Worm (Caenorhabditis elegans) whole organism, young adult: ENCODE data around the gene C14C10.1.

Experiments used
- C06A6.2 ChIP-seq: fragments of 200-800 bp; sonication (Bioruptor generic); conservative IDR thresholded peaks from 2 replicates; pipeline ENCODE4 v1.3.6; 2022; ENCODE audit warnings: missing genetic modification characterization, missing compliant biosample characterization
- F10E7.11 ChIP-seq: sonication (generic microtip); optimal IDR thresholded peaks from 2 replicates; lab custom pipeline; 2017; ENCODE audit warnings: mild to moderate bottlenecking, missing genetic modification characterization, moderate library complexity, missing compliant biosample characterization
- F57A8.1 ChIP-seq: fragments of 200-800 bp; sonication (Bioruptor generic); optimal IDR thresholded peaks from 2 replicates; lab custom pipeline; 2018; ENCODE audit warnings: mild to moderate bottlenecking, missing genetic modification characterization, moderate library complexity, missing compliant biosample characterization
- F57C9.4 ChIP-seq: sonication (generic microtip); optimal IDR thresholded peaks from 2 replicates; lab custom pipeline; 2017; ENCODE audit warnings: mild to moderate bottlenecking, missing genetic modification characterization, missing compliant biosample characterization
- Y56A3A.18 ChIP-seq: fragments of 200-800 bp; sonication (Bioruptor generic); IDR thresholded peaks from 2 replicates; pipeline ENCODE4 v1.3.6; 2022; ENCODE audit warnings: missing genetic modification reagents, missing genetic modification characterization, missing compliant biosample characterization
- Y67H2A.10 ChIP-seq: fragments of 200-800 bp; sonication (Bioruptor generic); conservative IDR thresholded peaks from 2 replicates; pipeline ENCODE4 v1.3.6; 2022; ENCODE audit warnings: missing genetic modification reagents, missing genetic modification characterization, missing compliant biosample characterization
- Y79H2A.3 ChIP-seq: fragments of 200-800 bp; sonication (Bioruptor generic); conservative IDR thresholded peaks from 2 replicates; pipeline ENCODE4 v1.3.6; 2022; ENCODE audit warnings: missing genetic modification reagents, missing genetic modification characterization, missing compliant biosample characterization
- ama-1 ChIP-seq, 3 experiments: fragments of 150-350 bp in 1 of 3; sonication (generic microtip) in 2 of 3; optimal IDR thresholded peaks; 2 replicates each; lab custom pipeline; 2014 to 2018; ENCODE audit warnings: missing biosample characterization in 2 of 3, missing genetic modification characterization in 2 of 3, missing genetic modification reagents in 2 of 3
- atf-7 ChIP-seq: sonication (generic microtip); optimal IDR thresholded peaks from 2 replicates; lab custom pipeline; 2017; ENCODE audit warnings: mild to moderate bottlenecking, missing genetic modification characterization, missing compliant biosample characterization
- bed-1 ChIP-seq: fragments of 200-800 bp; sonication (Bioruptor generic); IDR thresholded peaks from 2 replicates; pipeline ENCODE4 v1.3.6; 2022; ENCODE audit warnings: missing genetic modification reagents, missing genetic modification characterization, missing compliant biosample characterization
- bed-2 ChIP-seq: fragments of 200-800 bp; sonication (Bioruptor generic); IDR thresholded peaks from 2 replicates; pipeline ENCODE4 v1.3.6; 2022; ENCODE audit warnings: missing genetic modification reagents, missing genetic modification characterization, missing compliant biosample characterization
- ccch-3 ChIP-seq: fragments of 200-800 bp; sonication (Bioruptor generic); optimal IDR thresholded peaks from 2 replicates; lab custom pipeline; 2018; ENCODE audit warnings: mild to moderate bottlenecking, missing genetic modification characterization, missing compliant biosample characterization
- ceh-40 ChIP-seq: fragments of 200-800 bp; sonication (Bioruptor generic); IDR thresholded peaks from 2 replicates; pipeline ENCODE4 v1.3.6; 2022; ENCODE audit warnings: missing genetic modification characterization, missing compliant biosample characterization
- ceh-91 ChIP-seq: fragments of 200-800 bp; sonication (Bioruptor generic); IDR thresholded peaks from 2 replicates; pipeline ENCODE4 v1.3.6; 2022; ENCODE audit warnings: missing genetic modification reagents, missing genetic modification characterization, missing compliant biosample characterization
- chd-7 ChIP-seq: sonication (generic microtip); optimal IDR thresholded peaks from 2 replicates; lab custom pipeline; 2016; ENCODE audit warnings: mild to moderate bottlenecking, missing genetic modification characterization, moderate library complexity, missing compliant biosample characterization
- dpff-1 ChIP-seq: sonication (generic microtip); optimal IDR thresholded peaks from 2 replicates; lab custom pipeline; 2017; ENCODE audit warnings: mild to moderate bottlenecking, missing genetic modification characterization, missing compliant biosample characterization
- efl-1 ChIP-seq: fragments of 150-350 bp; optimal IDR thresholded peaks from 2 replicates; lab custom pipeline; 2014; ENCODE audit warnings: missing biosample characterization, missing genetic modification reagents, missing genetic modification characterization
- egl-44 ChIP-seq: fragments of 200-800 bp; sonication (Bioruptor generic); IDR thresholded peaks from 2 replicates; pipeline ENCODE4 v1.3.6; 2022; ENCODE audit warnings: missing genetic modification reagents, missing genetic modification characterization, missing compliant biosample characterization
- egrh-3 ChIP-seq: fragments of 200-800 bp; sonication (Bioruptor generic); IDR thresholded peaks from 2 replicates; pipeline ENCODE4 v1.3.6; 2022; ENCODE audit warnings: missing genetic modification reagents, missing genetic modification characterization, missing compliant biosample characterization
- ets-4 ChIP-seq: fragments of 200-800 bp; sonication (Bioruptor generic); optimal IDR thresholded peaks from 2 replicates; lab custom pipeline; 2018; ENCODE audit warnings: mild to moderate bottlenecking, missing genetic modification characterization, missing compliant biosample characterization
- him-1 ChIP-seq: sonication (generic microtip); optimal IDR thresholded peaks from 2 replicates; lab custom pipeline; 2016; ENCODE audit warnings: missing genotype, missing genetic modification reagents, missing genetic modification characterization, missing compliant biosample characterization
- lin-26 ChIP-seq: fragments of 200-800 bp; sonication (Bioruptor generic); IDR thresholded peaks from 2 replicates; pipeline ENCODE4 v1.3.6; 2022; ENCODE audit warnings: missing genetic modification reagents, missing genetic modification characterization, missing compliant biosample characterization
- lin-35 ChIP-seq, 3 experiments: fragments of 150-350 bp in 2 of 3; sonication (generic microtip) in 1 of 3; optimal IDR thresholded peaks; 2 replicates each; lab custom pipeline; 2014 to 2018; ENCODE audit warnings: missing biosample characterization in 3 of 3, missing genetic modification characterization in 3 of 3, missing genetic modification reagents in 3 of 3
- madf-10 ChIP-seq: sonication (generic microtip); optimal IDR thresholded peaks from 2 replicates; lab custom pipeline; 2016; ENCODE audit warnings: mild to moderate bottlenecking, missing genetic modification characterization, missing compliant biosample characterization
- mcd-1 ChIP-seq: fragments of 200-800 bp; sonication (Bioruptor generic); IDR thresholded peaks from 2 replicates; pipeline ENCODE4 v1.3.6; 2022; ENCODE audit warnings: missing genetic modification reagents, missing genetic modification characterization, missing compliant biosample characterization
- mel-28 ChIP-seq: sonication (generic microtip); optimal IDR thresholded peaks from 2 replicates; lab custom pipeline; 2016; ENCODE audit warnings: borderline replicate concordance, mild to moderate bottlenecking, missing genetic modification characterization, missing compliant biosample characterization
- nfyb-1 ChIP-seq: fragments of 200-800 bp; sonication (Bioruptor generic); IDR thresholded peaks from 2 replicates; pipeline ENCODE4 v1.3.6; 2022; ENCODE audit warnings: missing genetic modification reagents, missing genetic modification characterization, missing compliant biosample characterization
- pbrm-1 ChIP-seq: fragments of 200-800 bp; sonication (Bioruptor generic); IDR thresholded peaks from 2 replicates; pipeline ENCODE4 v1.3.6; 2022; ENCODE audit warnings: missing genetic modification reagents, missing genetic modification characterization, missing compliant biosample characterization
- rcor-1 ChIP-seq: fragments of 200-800 bp; sonication (Bioruptor generic); IDR thresholded peaks from 2 replicates; pipeline ENCODE4 v1.3.6; 2022; ENCODE audit warnings: missing genetic modification reagents, missing genetic modification characterization, missing compliant biosample characterization
- rec-8 ChIP-seq, 2 experiments: sonication (generic microtip); optimal IDR thresholded peaks; 2 replicates each; lab custom pipeline; 2016; ENCODE audit warnings: mild to moderate bottlenecking in 2 of 2, missing genetic modification characterization in 2 of 2, missing genetic modification reagents in 2 of 2, missing genotype in 2 of 2, missing biosample characterization in 1 of 2, missing compliant biosample characterization in 1 of 2, moderate library complexity in 1 of 2
- repo-1 ChIP-seq: sonication (generic microtip); optimal IDR thresholded peaks from 2 replicates; lab custom pipeline; 2017; ENCODE audit warnings: mild to moderate bottlenecking, missing genetic modification characterization, missing compliant biosample characterization
- snpc-1.3 ChIP-seq: sonication (generic microtip); optimal IDR thresholded peaks from 2 replicates; lab custom pipeline; 2017; ENCODE audit warnings: missing genetic modification characterization, mild to moderate bottlenecking, missing compliant biosample characterization, antibody characterized with exemption, moderate library complexity, missing genotype, missing genetic modification reagents; ENCODE audit not compliant: insufficient read depth
- tlf-1 ChIP-seq: fragments of 200-800 bp; sonication (Bioruptor generic); optimal IDR thresholded peaks from 2 replicates; lab custom pipeline; 2018; ENCODE audit warnings: mild to moderate bottlenecking, missing genetic modification characterization, missing compliant biosample characterization
- unc-130 ChIP-seq: sonication (generic microtip); optimal IDR thresholded peaks from 2 replicates; lab custom pipeline; 2016; ENCODE audit warnings: missing genetic modification reagents, missing genetic modification characterization, missing compliant biosample characterization
- ztf-26 ChIP-seq: sonication (generic microtip); optimal IDR thresholded peaks from 2 replicates; lab custom pipeline; 2017; ENCODE audit warnings: missing genetic modification characterization, missing compliant biosample characterization

The C14C10.1 gene

ce11 chrV:12548830-12549229 lies 39.3 kb upstream of the C14C10.1 start:
- TF ChIP-seq dpff-1 (tag; lab: Kevin White, UChicago) (no peak), C06A6.2 (no peak), mel-28 (tag; lab: Kevin White, UChicago) (no peak), rec-8 (tag; optimal IDR thresholded peaks at IDR 0.05; lab: Kevin White, UChicago) (no peak), repo-1 (tag; lab: Kevin White, UChicago) (no peak), rcor-1 (GFP tag; lab: Robert Waterston, UW) (peak; percentile 10; the same call in 1 of the 2 replicates), Y56A3A.18 (GFP tag; lab: Robert Waterston, UW) (no peak), ets-4 (GFP tag; lab: Kevin White, UChicago) (no peak), him-1 (no peak), ama-1 (optimal IDR thresholded peaks at IDR 0.05; lab: Kevin White, UChicago) (peak; percentile 73), ama-1 (GFP tag; optimal IDR thresholded peaks at IDR 0.05; lab: Kevin White, UChicago) (no peak), ztf-26 (tag; lab: Kevin White, UChicago) (peak; percentile 18), F57A8.1 (no peak), nfyb-1 (GFP tag; lab: Robert Waterston, UW) (peak; percentile 59; the same call in 1 of the 2 replicates)
- TF ChIP-seq, all 124 proteins: peak for 4

- TF ChIP-seq efl-1 (GFP tag; lab: Kevin White, UChicago) (no peak), chd-7 (peak; percentile 5), F10E7.11 (tag; lab: Kevin White, UChicago) (no peak), lin-35 (GFP tag; optimal IDR thresholded peaks at IDR 0.05; lab: Kevin White, UChicago) (no peak), ets-4 (GFP tag; lab: Kevin White, UChicago) (no peak), him-1 (no peak), mcd-1 (0 out of 2 replicates have a peak, but pooled peaks have one; percentile 15), ama-1 (optimal IDR thresholded peaks at IDR 0.05; lab: Kevin White, UChicago) (peak; percentile 81), ama-1 (GFP tag; optimal IDR thresholded peaks at IDR 0.05; lab: Kevin White, UChicago) (no peak), atf-7 (tag; lab: Kevin White, UChicago) (no peak), snpc-1.3 (no peak), bed-1 (GFP tag; lab: Robert Waterston, UW) (no peak)
These were observed 38.5 kb upstream of the C14C10.1 start for ce11 chrV:12549604-12550003.

ce11 chrV:12550036-12550626 lies 38.0 kb upstream of the C14C10.1 start, which contains the start of gene F45D3.3:
F45D3.3 (minus strand) TSS chrV:12550385.
- TF ChIP-seq pbrm-1 (GFP tag; lab: Robert Waterston, UW) (no peak), lin-26 (GFP tag; lab: Robert Waterston, UW) (peak; percentile 39; the same call in 1 of the 2 replicates), egl-44 (no peak), ama-1 (optimal IDR thresholded peaks at IDR 0.05; lab: Kevin White, UChicago) (peak; percentile 61), ama-1 (GFP tag; optimal IDR thresholded peaks at IDR 0.05; lab: Kevin White, UChicago) (no peak), Y79H2A.3 (GFP tag; lab: Robert Waterston, UW) (no peak)

ce11 chrV:12550755-12551154 lies 37.4 kb upstream of the C14C10.1 start:
- TF ChIP-seq F57C9.4 (no peak), Y67H2A.10 (GFP tag; lab: Robert Waterston, UW) (no peak), madf-10 (no peak), egrh-3 (GFP tag; lab: Robert Waterston, UW) (no peak), chd-7 (no peak), ets-4 (GFP tag; lab: Kevin White, UChicago) (no peak), rcor-1 (GFP tag; lab: Robert Waterston, UW) (no peak), tlf-1 (GFP tag; lab: Kevin White, UChicago) (no peak), bed-2 (GFP tag; lab: Robert Waterston, UW) (no peak), ceh-40 (no peak), ztf-26 (tag; lab: Kevin White, UChicago) (no peak), unc-130 (GFP tag; lab: Kevin White, UChicago) (no peak), ccch-3 (GFP tag; lab: Kevin White, UChicago) (no peak), ceh-91 (no peak)
- TF ChIP-seq, all 124 proteins: peak for 0
